Worm (Caenorhabditis elegans): ENCODE results near the gene Y53C12B.1.

ce11 chrII:9752278-9752677 is 6.4 kb upstream of the Y53C12B.1 start:
- TF ChIP-seq ets-7 (tag; optimal IDR thresholded peaks at IDR 0.05) (no peak), tbx-37 (GFP tag; conservative IDR thresholded peaks at IDR 0.05) (no peak), B0310.2 (tag; optimal IDR thresholded peaks at IDR 0.05) (no peak), tra-4 (tag; optimal IDR thresholded peaks at IDR 0.05) (no peak), ceh-36 (tag; optimal IDR thresholded peaks at IDR 0.05) (no peak)
